5 fruit fly cellular contexts compared by ENCODE assay signal in genomic region chr4:695845-696244, dm6.
A peak's percentile ranks its signal among the peaks of the same experiment; 100 is the strongest.
TF ChIP-seq lines count a peak whose summit lies in the region.

Gene myo, minus strand, starts transcription at chr4:696055.

- no peak for TF ChIP-seq CTCF in whole organism, embryonic (GFP tag; optimal IDR thresholded peaks at IDR 0.05; lab: Kevin White, UChicago)

TF ChIP-seq in whole organism, adult, 20 proteins besides CTCF, POLR2A, EP300 and RAD21 (continues in another document):
- TF ChIP-seq CG7045 (GFP tag; optimal IDR thresholded peaks at IDR 0.05; lab: Kevin White, UChicago), result no peak
- TF ChIP-seq ovo (GFP tag; optimal IDR thresholded peaks at IDR 0.05; lab: Kevin White, UChicago), result no peak
- TF ChIP-seq CG33017 (tag; optimal IDR thresholded peaks at IDR 0.05; lab: Kevin White, UChicago), result peak; percentile 4
- no peak for TF ChIP-seq Crg-1 (GFP tag; optimal IDR thresholded peaks at IDR 0.05; lab: Kevin White, UChicago)
- peak; percentile 15 for TF ChIP-seq CG11617 (GFP tag; optimal IDR thresholded peaks at IDR 0.05; lab: Kevin White, UChicago)
- no peak for TF ChIP-seq tj (GFP tag; optimal IDR thresholded peaks at IDR 0.05; lab: Kevin White, UChicago)
- TF ChIP-seq CG12768 (GFP tag; optimal IDR thresholded peaks at IDR 0.05; lab: Kevin White, UChicago), result peak; percentile 12
- peak; percentile 49 for TF ChIP-seq CG7101 (tag; optimal IDR thresholded peaks at IDR 0.05; lab: Kevin White, UChicago)
- TF ChIP-seq bab1 (GFP tag; optimal IDR thresholded peaks at IDR 0.05; lab: Kevin White, UChicago), result peak; percentile 25
- no peak for TF ChIP-seq CG14711 (tag; optimal IDR thresholded peaks at IDR 0.05; lab: Kevin White, UChicago)
- TF ChIP-seq toe (GFP tag; optimal IDR thresholded peaks at IDR 0.05; lab: Kevin White, UChicago), result no peak
- TF ChIP-seq Hr96 (GFP tag; optimal IDR thresholded peaks at IDR 0.05; lab: Kevin White, UChicago), result no peak
- TF ChIP-seq CG1620 (GFP tag; optimal IDR thresholded peaks at IDR 0.05; lab: Kevin White, UChicago), result peak; percentile 23
- TF ChIP-seq cnc (optimal IDR thresholded peaks at IDR 0.05; lab: Kevin White, UChicago), result no peak
- no peak for TF ChIP-seq cic (GFP tag; optimal IDR thresholded peaks at IDR 0.05; lab: Kevin White, UChicago)
- no peak for TF ChIP-seq Clk (GFP tag; optimal IDR thresholded peaks at IDR 0.05; lab: Kevin White, UChicago)
- no peak for TF ChIP-seq CG5204 (GFP tag; optimal IDR thresholded peaks at IDR 0.05; lab: Kevin White, UChicago)
- TF ChIP-seq Mnt (GFP tag; optimal IDR thresholded peaks at IDR 0.05; lab: Kevin White, UChicago), result peak; percentile 13
- TF ChIP-seq pad (GFP tag; optimal IDR thresholded peaks at IDR 0.05; lab: Kevin White, UChicago), result no peak

TF ChIP-seq in whole organism, embryonic, 481 proteins besides CTCF, POLR2A, EP300 and RAD21 (continues in another document):
- TF ChIP-seq CG33557 (GFP tag; optimal IDR thresholded peaks at IDR 0.05; lab: Kevin White, UChicago) (peak; percentile 28), bsh (GFP tag; optimal IDR thresholded peaks at IDR 0.05; lab: Kevin White, UChicago) (peak in 1 of 2 experiments; percentile 31), lbe (GFP tag; optimal IDR thresholded peaks at IDR 0.05; lab: Kevin White, UChicago) (peak; percentile 11), her (GFP tag; optimal IDR thresholded peaks at IDR 0.05; lab: Kevin White, UChicago) (no peak), CG14710 (tag; optimal IDR thresholded peaks at IDR 0.05; lab: Kevin White, UChicago) (no peak), toy (GFP tag; IDR thresholded peaks at IDR 0.05; lab: Robert Waterston, UW) (no peak), CG12219 (GFP tag; optimal IDR thresholded peaks at IDR 0.05; lab: Kevin White, UChicago) (no peak), Usf (GFP tag; optimal IDR thresholded peaks at IDR 0.05; lab: Kevin White, UChicago) (no peak), CG9932 (GFP tag; IDR thresholded peaks at IDR 0.05; lab: Robert Waterston, UW) (no peak), CG34224 (GFP tag; IDR thresholded peaks at IDR 0.05; lab: Robert Waterston, UW; ENCODE audit: partially characterized antibody) (no peak), CG7745 (tag; optimal IDR thresholded peaks at IDR 0.05; lab: Kevin White, UChicago) (no peak), disco-r (GFP tag; optimal IDR thresholded peaks at IDR 0.05; lab: Kevin White, UChicago) (no peak), row (GFP tag; IDR thresholded peaks at IDR 0.05; lab: Robert Waterston, UW) (peak; percentile 32; the same call in 1 of the 3 replicates), Jarid2 (GFP tag; optimal IDR thresholded peaks at IDR 0.05; lab: Kevin White, UChicago) (no peak), unpg (GFP tag; optimal IDR thresholded peaks at IDR 0.05; lab: Kevin White, UChicago) (peak; percentile 25), B-H2 (GFP tag; optimal IDR thresholded peaks at IDR 0.05; lab: Kevin White, UChicago) (peak; percentile 28), CG11398 (GFP tag; optimal IDR thresholded peaks at IDR 0.05; lab: Kevin White, UChicago) (no peak), gem (tag; optimal IDR thresholded peaks at IDR 0.05; lab: Kevin White, UChicago) (peak; percentile 14), CG13894 (tag; optimal IDR thresholded peaks at IDR 0.05; lab: Kevin White, UChicago) (peak; percentile 46)

TF ChIP-seq in whole organism, prepupa, 60 proteins besides CTCF, POLR2A, EP300 and RAD21 (continues in another document):
- TF ChIP-seq ss (GFP tag; optimal IDR thresholded peaks at IDR 0.05; lab: Kevin White, UChicago) (peak in 1 of 2 experiments; percentile 10), acj6 (GFP tag; optimal IDR thresholded peaks at IDR 0.05; lab: Kevin White, UChicago) (peak; percentile 6), Sox102F (GFP tag; optimal IDR thresholded peaks at IDR 0.05; lab: Kevin White, UChicago) (peak; percentile 60), CG10631 (GFP tag; optimal IDR thresholded peaks at IDR 0.05; lab: Kevin White, UChicago) (no peak), eg (GFP tag; IDR thresholded peaks at IDR 0.05; lab: Robert Waterston, UW) (no peak), CG6792 (GFP tag; optimal IDR thresholded peaks at IDR 0.05; lab: Kevin White, UChicago) (peak; percentile 13), CG15336 (GFP tag; IDR thresholded peaks at IDR 0.05; lab: Robert Waterston, UW) (no peak), CG34406 (GFP tag; optimal IDR thresholded peaks at IDR 0.05; lab: Kevin White, UChicago) (no peak), CG8632 (GFP tag; optimal IDR thresholded peaks at IDR 0.05; lab: Kevin White, UChicago) (no peak), vri (GFP tag; optimal IDR thresholded peaks at IDR 0.05; lab: Kevin White, UChicago) (peak; percentile 50), salr (GFP tag; optimal IDR thresholded peaks at IDR 0.05; lab: Kevin White, UChicago) (no peak), fd59A (GFP tag; optimal IDR thresholded peaks at IDR 0.05; lab: Kevin White, UChicago) (no peak), CG7368 (GFP tag; optimal IDR thresholded peaks at IDR 0.05; lab: Kevin White, UChicago) (no peak), Met (GFP tag; optimal IDR thresholded peaks at IDR 0.05; lab: Kevin White, UChicago) (no peak), CG4318 (GFP tag; optimal IDR thresholded peaks at IDR 0.05; lab: Kevin White, UChicago) (no peak), pdm3 (GFP tag; optimal IDR thresholded peaks at IDR 0.05; lab: Kevin White, UChicago) (peak; percentile 13), CG8319 (GFP tag; optimal IDR thresholded peaks at IDR 0.05; lab: Kevin White, UChicago) (no peak), Hr38 (GFP tag; optimal IDR thresholded peaks at IDR 0.05; lab: Kevin White, UChicago) (no peak), Hr39 (GFP tag; optimal IDR thresholded peaks at IDR 0.05; lab: Kevin White, UChicago) (no peak), CG8119 (GFP tag; IDR thresholded peaks at IDR 0.05; lab: Robert Waterston, UW) (no peak)

TF ChIP-seq in whole organism, pupa, 21 proteins besides CTCF, POLR2A, EP300 and RAD21:
- TF ChIP-seq CG15710 (tag; optimal IDR thresholded peaks at IDR 0.05; lab: Kevin White, UChicago) (peak; percentile 12), CG10348 (GFP tag; IDR thresholded peaks at IDR 0.05; lab: Robert Waterston, UW) (no peak), D1 (tag; optimal IDR thresholded peaks at IDR 0.05; lab: Kevin White, UChicago) (peak; percentile 8), CG34367 (tag; optimal IDR thresholded peaks at IDR 0.05; lab: Kevin White, UChicago) (peak; percentile 14), CG12605 (GFP tag; IDR thresholded peaks at IDR 0.05; lab: Robert Waterston, UW) (no peak), CG17806 (tag; optimal IDR thresholded peaks at IDR 0.05; lab: Kevin White, UChicago) (peak; percentile 11), gl (tag; optimal IDR thresholded peaks at IDR 0.05; lab: Kevin White, UChicago) (peak; percentile 6), Snoo (tag; optimal IDR thresholded peaks at IDR 0.05; lab: Kevin White, UChicago) (peak; percentile 21), Pif1A (GFP tag; optimal IDR thresholded peaks at IDR 0.05; lab: Kevin White, UChicago) (peak; percentile 8), Pif1B (GFP tag; optimal IDR thresholded peaks at IDR 0.05; lab: Kevin White, UChicago) (peak; percentile 18), CG8301 (tag; optimal IDR thresholded peaks at IDR 0.05; lab: Kevin White, UChicago) (peak; percentile 1)
TF ChIP-seq in whole organism, pupa: peak in this region for 9.

TF ChIP-seq in whole organism, wandering third instar larva, 38 proteins besides CTCF, POLR2A, EP300 and RAD21:
- TF ChIP-seq Hr83 (GFP tag; optimal IDR thresholded peaks at IDR 0.05; lab: Kevin White, UChicago; ENCODE audit: poor library complexity, severe bottlenecking) (peak; percentile 61), Hnf4 (GFP tag; optimal IDR thresholded peaks at IDR 0.05; lab: Kevin White, UChicago) (peak; percentile 10), sv (GFP tag; optimal IDR thresholded peaks at IDR 0.05; lab: Kevin White, UChicago) (no peak), ey (GFP tag; optimal IDR thresholded peaks at IDR 0.05; lab: Kevin White, UChicago) (peak; percentile 25), psq (GFP tag; optimal IDR thresholded peaks at IDR 0.05; lab: Kevin White, UChicago) (peak; percentile 16), rgr (GFP tag; optimal IDR thresholded peaks at IDR 0.05; lab: Kevin White, UChicago) (peak; percentile 50), sage (GFP tag; optimal IDR thresholded peaks at IDR 0.05; lab: Kevin White, UChicago) (peak; percentile 57), h (GFP tag; optimal IDR thresholded peaks at IDR 0.05; lab: Kevin White, UChicago) (peak; percentile 20), Vsx2 (GFP tag; optimal IDR thresholded peaks at IDR 0.05; lab: Kevin White, UChicago; ENCODE audit: partially characterized antibody) (peak; percentile 27), Dfd (GFP tag; optimal IDR thresholded peaks at IDR 0.05; lab: Kevin White, UChicago) (no peak)
